Worm (Caenorhabditis elegans) whole organism, L4 larva: ENCODE measurements around the gene R07G3.7.
A peak's percentile ranks its signal among the peaks of the same experiment; 100 is the strongest.

Experiments used
- D1046.2 ChIP-seq: fragments of 200-800 bp; sonication (Bioruptor generic); IDR thresholded peaks from 2 replicates; pipeline ENCODE4 v1.3.6; 2022; ENCODE audit warnings: missing genetic modification characterization, missing compliant biosample characterization
- F10B5.3 ChIP-seq: sonication (generic microtip); optimal IDR thresholded peaks from 2 replicates; lab custom pipeline; 2016; ENCODE audit warnings: mild to moderate bottlenecking, missing genetic modification characterization, missing compliant biosample characterization
- Y75B8A.6 ChIP-seq: fragments of 200-800 bp; sonication (Bioruptor generic); IDR thresholded peaks from 2 replicates; pipeline ENCODE4 v1.3.6; 2022; ENCODE audit warnings: missing genetic modification reagents, missing genetic modification characterization, missing compliant biosample characterization
- ZK337.2 ChIP-seq: fragments of 200-800 bp; sonication (Bioruptor generic); IDR thresholded peaks from 2 replicates; pipeline ENCODE4 v1.3.6; 2022; ENCODE audit warnings: missing genetic modification reagents, missing genetic modification characterization, missing compliant biosample characterization
- aha-1 ChIP-seq: fragments of 150-350 bp; peaks from one replicate; lab custom pipeline; 2014; ENCODE audit warnings: missing biosample characterization, missing genetic modification characterization
- aly-2 ChIP-seq: sonication (generic microtip); optimal IDR thresholded peaks from 2 replicates; lab custom pipeline; 2018; ENCODE audit warnings: missing biosample characterization, missing genetic modification characterization
- ama-1 ChIP-seq: fragments of 150-350 bp; optimal IDR thresholded peaks from 2 replicates; lab custom pipeline; 2014; ENCODE audit warnings: inconsistent platforms, mixed read lengths
- ces-1 ChIP-seq: fragments of 150-350 bp; sonication (generic microtip); optimal IDR thresholded peaks from 4 replicates; lab custom pipeline; 2014; ENCODE audit warnings: missing biosample characterization, missing genetic modification reagents, missing genetic modification characterization
- ctbp-1 ChIP-seq: fragments of 200-800 bp; sonication (Bioruptor generic); IDR thresholded peaks from 2 replicates; pipeline ENCODE4 v1.3.6; 2022; ENCODE audit warnings: missing genetic modification reagents, missing genetic modification characterization, missing compliant biosample characterization
- daf-12 ChIP-seq: fragments of 150-350 bp; optimal IDR thresholded peaks from 2 replicates; lab custom pipeline; 2014; ENCODE audit warnings: missing biosample characterization, missing genetic modification reagents, missing genetic modification characterization
- daf-16 ChIP-seq, 3 experiments: sonication (generic microtip); optimal IDR thresholded peaks; 2 replicates each; lab custom pipeline; 2016 to 2017; ENCODE audit warnings: missing genetic modification characterization in 3 of 3, missing genetic modification reagents in 3 of 3, mild to moderate bottlenecking in 2 of 3, missing compliant biosample characterization in 2 of 3, missing biosample characterization in 1 of 3, moderate library complexity in 1 of 3
- daf-19 ChIP-seq: fragments of 200-800 bp; sonication (Bioruptor generic); conservative IDR thresholded peaks from 2 replicates; pipeline ENCODE4 v1.3.6; 2022; ENCODE audit warnings: missing genetic modification characterization, missing compliant biosample characterization
- dmd-8 ChIP-seq: fragments of 200-800 bp; sonication (Bioruptor generic); IDR thresholded peaks from 2 replicates; pipeline ENCODE4 v1.3.6; 2022; ENCODE audit warnings: missing genetic modification characterization, missing compliant biosample characterization
- dve-1 ChIP-seq: sonication (generic microtip); optimal IDR thresholded peaks from 2 replicates; lab custom pipeline; 2017; ENCODE audit warnings: antibody characterized with exemption, mild to moderate bottlenecking, missing genetic modification characterization, missing compliant biosample characterization; ENCODE audit not compliant: insufficient read depth
- egl-27 ChIP-seq: sonication (generic microtip); optimal IDR thresholded peaks from 3 replicates; lab custom pipeline; 2017; ENCODE audit warnings: missing biosample characterization, missing genetic modification reagents, missing genetic modification characterization
- fkh-10 ChIP-seq: fragments of 150-350 bp; optimal IDR thresholded peaks from 2 replicates; lab custom pipeline; 2014; ENCODE audit warnings: missing biosample characterization, missing genetic modification reagents, missing genetic modification characterization
- hlh-11 ChIP-seq: fragments of 200-800 bp; sonication (Bioruptor generic); optimal IDR thresholded peaks from 2 replicates; lab custom pipeline; 2018; ENCODE audit warnings: mild to moderate bottlenecking, missing genetic modification characterization, missing compliant biosample characterization
- hlh-30 ChIP-seq: sonication (generic microtip); optimal IDR thresholded peaks from 2 replicates; lab custom pipeline; 2017; ENCODE audit warnings: antibody characterized with exemption, mild to moderate bottlenecking, missing genetic modification characterization, missing compliant biosample characterization; ENCODE audit not compliant: insufficient read depth
- lin-15B ChIP-seq: fragments of 150-350 bp; sonication (generic microtip); optimal IDR thresholded peaks from 3 replicates; lab custom pipeline; 2014; ENCODE audit warnings: missing biosample characterization, missing genetic modification characterization
- madf-5 ChIP-seq, 2 experiments: fragments of 200-800 bp; sonication (Bioruptor generic); IDR thresholded peaks; 2 replicates each; pipeline ENCODE4 v1.3.6; 2022; ENCODE audit warnings: missing compliant biosample characterization in 2 of 2, missing genetic modification characterization in 2 of 2
- mdl-1 ChIP-seq, 2 experiments: fragments of 150-350 bp in 1 of 2; sonication (generic microtip) in 1 of 2; optimal IDR thresholded peaks; 2 replicates each; lab custom pipeline; 2014 to 2017; ENCODE audit warnings: missing biosample characterization in 2 of 2, missing genetic modification characterization in 2 of 2
- mep-1 ChIP-seq: fragments of 150-350 bp; sonication (generic microtip); optimal IDR thresholded peaks from 3 replicates; lab custom pipeline; 2014; ENCODE audit warnings: missing biosample characterization, missing genetic modification characterization
- mxl-3 ChIP-seq: fragments of 200-800 bp; sonication (Bioruptor generic); optimal IDR thresholded peaks from 2 replicates; lab custom pipeline; 2018; ENCODE audit warnings: mild to moderate bottlenecking, missing genetic modification characterization, missing compliant biosample characterization
- nhr-11 ChIP-seq: fragments of 150-350 bp; optimal IDR thresholded peaks from 2 replicates; lab custom pipeline; 2014; ENCODE audit warnings: missing biosample characterization, missing genetic modification characterization
- nhr-41 ChIP-seq: fragments of 200-800 bp; sonication (Bioruptor generic); IDR thresholded peaks from 2 replicates; pipeline ENCODE4 v1.3.6; 2022; ENCODE audit warnings: missing genetic modification reagents, missing genetic modification characterization, missing compliant biosample characterization
- nhr-42 ChIP-seq: fragments of 200-800 bp; sonication (Bioruptor generic); IDR thresholded peaks from 2 replicates; pipeline ENCODE4 v1.3.6; 2022; ENCODE audit warnings: missing genetic modification characterization, missing compliant biosample characterization
- nhr-6 ChIP-seq: fragments of 150-350 bp; optimal IDR thresholded peaks from 2 replicates; lab custom pipeline; 2014; ENCODE audit warnings: missing biosample characterization, missing genetic modification characterization
- nhr-77 ChIP-seq: fragments of 150-350 bp; optimal IDR thresholded peaks from 2 replicates; lab custom pipeline; 2014; ENCODE audit warnings: missing biosample characterization, missing genetic modification characterization
- php-3 ChIP-seq: fragments of 200-800 bp; sonication (Bioruptor generic); IDR thresholded peaks from 2 replicates; pipeline ENCODE4 v1.3.6; 2022; ENCODE audit warnings: missing genetic modification reagents, missing genetic modification characterization, missing compliant biosample characterization
- rbr-2 ChIP-seq: sonication (generic microtip); optimal IDR thresholded peaks from 2 replicates; lab custom pipeline; 2016; ENCODE audit warnings: missing genotype, missing genetic modification characterization, missing compliant biosample characterization
- saeg-2 ChIP-seq: fragments of 200-800 bp; sonication (Bioruptor generic); IDR thresholded peaks from 2 replicates; pipeline ENCODE4 v1.3.6; 2022; ENCODE audit warnings: missing genetic modification reagents, missing genetic modification characterization, missing compliant biosample characterization
- sdz-12 ChIP-seq: fragments of 200-800 bp; sonication (Bioruptor generic); optimal IDR thresholded peaks from 2 replicates; lab custom pipeline; 2018; ENCODE audit warnings: mild to moderate bottlenecking, missing genetic modification characterization, missing compliant biosample characterization
- snpc-1.2 ChIP-seq: fragments of 200-800 bp; sonication (Bioruptor generic); IDR thresholded peaks from 2 replicates; pipeline ENCODE4 v1.3.6; 2022; ENCODE audit warnings: missing genetic modification reagents, missing genetic modification characterization, missing compliant biosample characterization
- unc-130 ChIP-seq: sonication (generic microtip); optimal IDR thresholded peaks from 2 replicates; lab custom pipeline; 2016; ENCODE audit warnings: missing genetic modification reagents, missing genetic modification characterization, missing compliant biosample characterization
- vab-7 ChIP-seq: fragments of 200-800 bp; sonication (Bioruptor generic); IDR thresholded peaks from 2 replicates; pipeline ENCODE4 v1.3.6; 2022; ENCODE audit warnings: missing genetic modification reagents, missing genetic modification characterization, missing compliant biosample characterization
- zag-1 ChIP-seq: fragments of 150-350 bp; optimal IDR thresholded peaks from 2 replicates; lab custom pipeline; 2014; ENCODE audit warnings: missing biosample characterization, missing genetic modification characterization
- zfp-2 ChIP-seq: sonication (generic microtip); optimal IDR thresholded peaks from 2 replicates; lab custom pipeline; 2016; ENCODE audit warnings: mild to moderate bottlenecking, missing genetic modification characterization, missing compliant biosample characterization
- zfp-3 ChIP-seq: fragments of 200-800 bp; sonication (Bioruptor generic); conservative IDR thresholded peaks from 2 replicates; pipeline ENCODE4 v1.3.6; 2022; ENCODE audit warnings: missing genetic modification reagents, missing genetic modification characterization, missing compliant biosample characterization
- ztf-7 ChIP-seq: fragments of 150-350 bp; optimal IDR thresholded peaks from 2 replicates; lab custom pipeline; 2014; ENCODE audit warnings: missing biosample characterization, missing genetic modification characterization

The R07G3.7 gene

DNA sequence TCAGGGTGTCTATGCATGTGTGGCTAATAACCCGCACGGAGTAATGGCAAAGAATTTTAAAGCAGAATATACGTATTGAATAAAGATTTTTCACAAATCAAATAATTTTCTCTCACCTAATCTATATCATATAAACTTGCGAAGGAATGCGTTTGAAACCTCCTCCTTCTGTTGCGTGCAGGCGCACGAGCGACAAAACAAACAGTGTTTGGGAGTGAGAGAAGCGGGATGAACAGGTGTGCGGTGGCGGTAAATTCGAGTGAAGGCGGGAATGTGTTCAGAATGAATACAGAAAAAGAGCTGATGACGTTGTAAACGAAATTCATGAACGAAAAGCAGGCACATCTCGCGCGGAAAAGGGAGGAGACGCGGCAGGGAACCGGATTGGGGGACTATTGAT is 802 bp upstream of the R07G3.7 start:
- no peak for TF ChIP-seq hlh-30 (tag; lab: Kevin White, UChicago)
- TF ChIP-seq ces-1 (GFP tag; lab: Kevin White, UChicago), result no peak
- no peak for TF ChIP-seq nhr-6 (tag; lab: Kevin White, UChicago)
- TF ChIP-seq daf-16 (GFP tag; optimal IDR thresholded peaks at IDR 0.05; lab: Kevin White, UChicago), result no peak
- TF ChIP-seq daf-16 (tag; optimal IDR thresholded peaks at IDR 0.05; lab: Kevin White, UChicago), result no peak
- TF ChIP-seq nhr-42 (GFP tag; lab: Robert Waterston, UW), result no peak
- TF ChIP-seq ZK337.2 (GFP tag; lab: Robert Waterston, UW), result no peak
- no peak for TF ChIP-seq fkh-10
- no peak for TF ChIP-seq daf-12 (tag; lab: Kevin White, UChicago)
- TF ChIP-seq aly-2 (tag; lab: Kevin White, UChicago), result no peak
- TF ChIP-seq sdz-12, result no peak
- TF ChIP-seq daf-19 (GFP tag; lab: Robert Waterston, UW), result no peak
- TF ChIP-seq F10B5.3 (tag; lab: Kevin White, UChicago), result no peak
- no peak for TF ChIP-seq lin-15B (tag; lab: Kevin White, UChicago)
- peak; percentile 47 for TF ChIP-seq aha-1 (tag; lab: Kevin White, UChicago)
- no peak for TF ChIP-seq mxl-3 (GFP tag; lab: Kevin White, UChicago)
- no peak for TF ChIP-seq rbr-2
- peak; percentile 21 for TF ChIP-seq hlh-11 (tag; lab: Kevin White, UChicago)

DNA sequence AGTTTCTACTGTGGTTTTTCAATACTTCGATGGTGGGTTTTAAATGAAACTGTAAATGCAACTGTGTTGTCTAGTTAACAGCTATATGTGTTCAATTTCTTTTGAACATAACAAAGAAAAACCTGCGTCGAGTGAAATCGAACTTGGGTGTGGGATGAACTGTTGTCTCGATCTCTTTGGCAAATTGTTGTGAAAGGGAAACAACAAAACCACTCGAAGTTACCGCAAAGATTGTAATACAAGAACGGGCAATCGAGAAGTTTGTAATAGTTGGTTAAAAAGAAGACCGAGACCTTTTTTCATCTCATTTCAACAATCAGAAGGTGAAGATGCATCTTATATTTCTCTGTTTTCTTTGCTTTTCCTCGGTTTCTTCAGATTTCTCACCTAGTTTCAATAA is 5.6 kb downstream of the R07G3.7 start, which contains the start of gene lips-17:
Gene lips-17, plus strand, starts transcription at position 301 of the 400 bp plus-strand sequence.
- TF ChIP-seq dmd-8 (GFP tag; lab: Robert Waterston, UW) (no peak), mdl-1 (tag; optimal IDR thresholded peaks at IDR 0.05; lab: Kevin White, UChicago) (no peak), unc-130 (GFP tag; lab: Kevin White, UChicago) (no peak)

DNA sequence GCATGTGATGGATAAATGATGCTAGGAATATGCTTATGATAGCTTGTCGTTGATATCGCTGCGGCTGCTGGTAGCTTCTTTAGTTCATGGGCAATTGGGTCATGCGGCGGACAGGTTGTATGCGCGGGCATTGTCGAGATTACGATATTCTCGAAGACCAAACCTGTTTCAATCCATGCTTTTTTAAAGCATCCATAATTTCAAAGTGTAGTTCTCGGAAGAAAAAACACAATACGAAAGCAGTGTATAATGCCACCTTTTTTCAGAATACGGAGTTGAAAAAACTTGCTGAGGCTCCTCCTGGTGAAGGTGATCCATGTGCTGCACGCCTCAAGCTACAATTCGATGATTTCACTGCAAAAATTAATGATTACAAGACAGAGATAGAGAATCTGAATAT is 8.2 kb downstream of the R07G3.7 start, which contains the start of gene osm-8:
Gene osm-8, minus strand, starts transcription at position 101 of the 400 bp plus-strand sequence.
- TF ChIP-seq D1046.2 (GFP tag; lab: Robert Waterston, UW), result no peak
- TF ChIP-seq nhr-42 (GFP tag; lab: Robert Waterston, UW), result no peak
- TF ChIP-seq ama-1 (lab: Kevin White, UChicago), result no peak
- no peak for TF ChIP-seq zag-1 (tag; lab: Kevin White, UChicago)
- no peak for TF ChIP-seq madf-5 (GFP tag; IDR thresholded peaks at IDR 0.05; lab: Robert Waterston, UW)
- TF ChIP-seq snpc-1.2 (GFP tag; lab: Robert Waterston, UW), result no peak
- TF ChIP-seq hlh-11 (tag; lab: Kevin White, UChicago), result peak; percentile 10
- peak; percentile 24 for TF ChIP-seq aha-1 (tag; lab: Kevin White, UChicago)
- TF ChIP-seq mep-1, result no peak
- no peak for TF ChIP-seq nhr-41 (GFP tag; lab: Robert Waterston, UW)
- TF ChIP-seq vab-7 (GFP tag; lab: Robert Waterston, UW), result no peak
- no peak for TF ChIP-seq nhr-77 (tag; lab: Kevin White, UChicago)

DNA sequence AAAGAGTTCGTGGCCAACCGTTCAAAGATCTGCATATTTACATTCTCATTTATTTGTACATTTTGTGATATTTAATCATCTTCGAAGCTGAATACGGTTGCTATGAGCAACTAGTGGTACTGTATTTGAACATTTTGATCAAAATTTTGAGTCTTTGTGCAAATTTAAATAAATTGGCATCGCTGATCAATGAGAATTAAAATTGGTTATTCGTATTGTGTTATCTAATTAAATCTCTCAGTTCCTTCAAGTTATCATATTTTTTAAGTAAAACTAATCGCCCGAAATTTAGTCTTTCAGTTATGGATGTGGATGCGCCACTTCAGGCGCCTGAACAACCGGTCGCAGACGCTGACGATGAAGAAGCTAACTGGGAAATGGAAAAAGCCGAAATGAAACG is 14.2 kb downstream of the R07G3.7 start, which contains the start of gene npp-21:
Gene npp-21, plus strand, starts transcription at position 301 of the 400 bp plus-strand sequence.
- TF ChIP-seq zfp-3 (no peak), Y75B8A.6 (GFP tag; lab: Robert Waterston, UW) (no peak), dve-1 (tag; lab: Kevin White, UChicago) (no peak), saeg-2 (GFP tag; lab: Robert Waterston, UW) (no peak), egl-27 (no peak), hlh-30 (tag; lab: Kevin White, UChicago) (no peak), nhr-11 (tag; lab: Kevin White, UChicago) (no peak), aha-1 (tag; lab: Kevin White, UChicago) (no peak), ctbp-1 (no peak), nhr-41 (GFP tag; lab: Robert Waterston, UW) (no peak), zfp-2 (tag; lab: Kevin White, UChicago) (no peak), ztf-7 (tag; lab: Kevin White, UChicago) (no peak), php-3 (GFP tag; lab: Robert Waterston, UW) (no peak)
